Worm (Caenorhabditis elegans) whole organism, late embryonic: Measurements from ENCODE around the gene K02B2.6.
A peak's percentile ranks its signal among the peaks of the same experiment; 100 is the strongest.

ENCODE experiments used
- C08G9.2 ChIP-seq: sonication (generic microtip); optimal IDR thresholded peaks from 2 replicates; lab custom pipeline; 2016; ENCODE audit warnings: mild to moderate bottlenecking, missing genetic modification characterization, moderate library complexity, missing compliant biosample characterization
- F13H6.1 ChIP-seq: sonication (generic microtip); optimal IDR thresholded peaks from 2 replicates; lab custom pipeline; 2016; ENCODE audit warnings: missing genetic modification characterization, missing compliant biosample characterization
- K02D7.2 ChIP-seq: sonication (generic microtip); optimal IDR thresholded peaks from 2 replicates; lab custom pipeline; 2017; ENCODE audit warnings: mild to moderate bottlenecking, missing genetic modification characterization, missing compliant biosample characterization
- K09A11.1 ChIP-seq: sonication (generic microtip); optimal IDR thresholded peaks from 2 replicates; lab custom pipeline; 2017; ENCODE audit warnings: antibody characterized with exemption, mild to moderate bottlenecking, missing genetic modification characterization, missing compliant biosample characterization; ENCODE audit not compliant: insufficient read depth
- Y22D7AL.16 ChIP-seq: sonication (generic microtip); optimal IDR thresholded peaks from 2 replicates; lab custom pipeline; 2016; ENCODE audit warnings: missing genetic modification characterization, missing compliant biosample characterization
- ahr-1 ChIP-seq: sonication (generic microtip); optimal IDR thresholded peaks from 2 replicates; lab custom pipeline; 2016; ENCODE audit warnings: missing genetic modification characterization, missing compliant biosample characterization
- ceh-18 ChIP-seq: sonication (generic microtip); optimal IDR thresholded peaks from 2 replicates; lab custom pipeline; 2016; ENCODE audit warnings: missing genetic modification characterization, missing compliant biosample characterization
- ceh-19 ChIP-seq: fragments of 200-800 bp; sonication (Bioruptor generic); optimal IDR thresholded peaks from 2 replicates; lab custom pipeline; 2018; ENCODE audit warnings: mild to moderate bottlenecking, missing genetic modification characterization, missing compliant biosample characterization
- ceh-2 ChIP-seq: sonication (generic microtip); optimal IDR thresholded peaks from 2 replicates; lab custom pipeline; 2016; ENCODE audit warnings: missing genotype, missing genetic modification characterization, missing compliant biosample characterization
- ceh-22 ChIP-seq: sonication (generic microtip); optimal IDR thresholded peaks from 2 replicates; lab custom pipeline; 2017; ENCODE audit warnings: missing biosample characterization, missing genetic modification characterization
- ceh-24 ChIP-seq: sonication (generic microtip); optimal IDR thresholded peaks from 2 replicates; lab custom pipeline; 2016; ENCODE audit warnings: mild to moderate bottlenecking, missing genetic modification characterization, missing compliant biosample characterization
- ceh-31 ChIP-seq: sonication (generic microtip); optimal IDR thresholded peaks from 2 replicates; lab custom pipeline; 2016; ENCODE audit warnings: missing genetic modification characterization, missing compliant biosample characterization
- ceh-45 ChIP-seq: fragments of 200-800 bp; sonication (Bioruptor generic); IDR thresholded peaks from 2 replicates; pipeline ENCODE4 v1.3.6; 2022; ENCODE audit warnings: missing genetic modification reagents, missing genetic modification characterization, missing compliant biosample characterization
- ceh-48 ChIP-seq: sonication (generic microtip); optimal IDR thresholded peaks from 2 replicates; lab custom pipeline; 2016; ENCODE audit warnings: missing genetic modification characterization, inconsistent platforms, missing compliant biosample characterization
- ceh-6 ChIP-seq: fragments of 200-800 bp; sonication (Bioruptor generic); optimal IDR thresholded peaks from 2 replicates; lab custom pipeline; 2018; ENCODE audit warnings: mild to moderate bottlenecking, missing genetic modification characterization, missing compliant biosample characterization
- ceh-9 ChIP-seq: sonication (generic microtip); optimal IDR thresholded peaks from 2 replicates; lab custom pipeline; 2016; ENCODE audit warnings: mild to moderate bottlenecking, missing genetic modification characterization, inconsistent platforms, missing compliant biosample characterization
- che-1 ChIP-seq: sonication (generic microtip); optimal IDR thresholded peaks from 2 replicates; lab custom pipeline; 2016; ENCODE audit warnings: mild to moderate bottlenecking, missing genetic modification characterization, missing compliant biosample characterization
- dmd-4 ChIP-seq: sonication (generic microtip); optimal IDR thresholded peaks from 2 replicates; lab custom pipeline; 2016; ENCODE audit warnings: borderline replicate concordance, missing genetic modification characterization, missing compliant biosample characterization
- dve-1 ChIP-seq: sonication (generic microtip); optimal IDR thresholded peaks from 2 replicates; lab custom pipeline; 2017; ENCODE audit warnings: antibody characterized with exemption, mild to moderate bottlenecking, missing genetic modification characterization, missing compliant biosample characterization
- elt-2 ChIP-seq: sonication (generic microtip); optimal IDR thresholded peaks from 2 replicates; lab custom pipeline; 2016; ENCODE audit warnings: missing genetic modification reagents, missing genetic modification characterization, missing compliant biosample characterization
- ets-4 ChIP-seq: sonication (generic microtip); optimal IDR thresholded peaks from 2 replicates; lab custom pipeline; 2016; ENCODE audit warnings: missing genetic modification characterization, missing compliant biosample characterization
- eyg-1 ChIP-seq: sonication (generic microtip); optimal IDR thresholded peaks from 2 replicates; lab custom pipeline; 2016; ENCODE audit warnings: missing genotype, missing genetic modification characterization, missing compliant biosample characterization
- fax-1 ChIP-seq: sonication (generic microtip); optimal IDR thresholded peaks from 2 replicates; lab custom pipeline; 2016; ENCODE audit warnings: missing genotype, missing genetic modification characterization, missing compliant biosample characterization
- fkh-10 ChIP-seq: fragments of 150-350 bp; optimal IDR thresholded peaks from 2 replicates; lab custom pipeline; 2014; ENCODE audit warnings: missing biosample characterization, missing genetic modification reagents, missing genetic modification characterization
- fkh-6 ChIP-seq: sonication (generic microtip); optimal IDR thresholded peaks from 2 replicates; lab custom pipeline; 2016; ENCODE audit warnings: missing genetic modification characterization, missing compliant biosample characterization
- hlh-13 ChIP-seq: fragments of 200-800 bp; sonication (Bioruptor generic); optimal IDR thresholded peaks from 2 replicates; lab custom pipeline; 2018; ENCODE audit warnings: mild to moderate bottlenecking, missing genetic modification characterization, missing compliant biosample characterization
- hlh-15 ChIP-seq: sonication (generic microtip); optimal IDR thresholded peaks from 2 replicates; lab custom pipeline; 2016; ENCODE audit warnings: missing genetic modification characterization, missing compliant biosample characterization
- hlh-30 ChIP-seq: sonication (generic microtip); optimal IDR thresholded peaks from 2 replicates; lab custom pipeline; 2017; ENCODE audit warnings: antibody characterized with exemption, missing genetic modification characterization, missing compliant biosample characterization; ENCODE audit not compliant: insufficient read depth
- hlh-6 ChIP-seq: sonication (generic microtip); optimal IDR thresholded peaks from 2 replicates; lab custom pipeline; 2016; ENCODE audit warnings: missing genotype, missing genetic modification characterization, missing compliant biosample characterization
- lim-6 ChIP-seq: sonication (generic microtip); optimal IDR thresholded peaks from 2 replicates; lab custom pipeline; 2016; ENCODE audit warnings: missing genetic modification characterization, missing compliant biosample characterization
- lin-11 ChIP-seq: fragments of 200-800 bp; sonication (Bioruptor generic); optimal IDR thresholded peaks from 2 replicates; lab custom pipeline; 2018; ENCODE audit warnings: mild to moderate bottlenecking, missing genetic modification characterization, missing compliant biosample characterization
- madf-2 ChIP-seq: sonication (generic microtip); optimal IDR thresholded peaks from 2 replicates; lab custom pipeline; 2017; ENCODE audit warnings: missing genetic modification characterization, missing compliant biosample characterization
- mec-3 ChIP-seq: sonication (generic microtip); optimal IDR thresholded peaks from 2 replicates; lab custom pipeline; 2016; ENCODE audit warnings: borderline replicate concordance, missing genetic modification characterization, missing compliant biosample characterization
- nhr-11 ChIP-seq: fragments of 150-350 bp; optimal IDR thresholded peaks from 2 replicates; lab custom pipeline; 2014; ENCODE audit warnings: missing biosample characterization, missing genetic modification characterization
- odd-2 ChIP-seq: sonication (generic microtip); optimal IDR thresholded peaks from 2 replicates; lab custom pipeline; 2017; ENCODE audit warnings: antibody characterized with exemption, mild to moderate bottlenecking, missing genetic modification characterization, missing compliant biosample characterization
- pag-3 ChIP-seq: sonication (generic microtip); optimal IDR thresholded peaks from 2 replicates; lab custom pipeline; 2016; ENCODE audit warnings: missing compliant biosample characterization, missing genetic modification characterization, borderline replicate concordance
- pat-9 ChIP-seq: fragments of 200-800 bp; sonication (Bioruptor generic); optimal IDR thresholded peaks from 2 replicates; lab custom pipeline; 2018; ENCODE audit warnings: mild to moderate bottlenecking, missing genetic modification characterization, moderate library complexity, missing compliant biosample characterization
- pax-1 ChIP-seq: fragments of 150-350 bp; optimal IDR thresholded peaks from 2 replicates; lab custom pipeline; 2014; ENCODE audit warnings: missing biosample characterization, missing genetic modification characterization
- pqm-1 ChIP-seq: sonication (generic microtip); optimal IDR thresholded peaks from 2 replicates; lab custom pipeline; 2016; ENCODE audit warnings: missing genetic modification characterization, missing compliant biosample characterization
- rnt-1 ChIP-seq: sonication (generic microtip); optimal IDR thresholded peaks from 2 replicates; lab custom pipeline; 2016; ENCODE audit warnings: missing genetic modification characterization, missing compliant biosample characterization
- sdc-2 ChIP-seq: sonication (generic microtip); optimal IDR thresholded peaks from 2 replicates; lab custom pipeline; 2016; ENCODE audit warnings: missing genotype, missing genetic modification characterization, missing compliant biosample characterization
- sox-2 ChIP-seq: fragments of 200-800 bp; sonication (Bioruptor generic); IDR thresholded peaks from 2 replicates; pipeline ENCODE4 v1.3.6; 2022; ENCODE audit warnings: missing genetic modification reagents, missing genetic modification characterization, missing compliant biosample characterization
- sox-4 ChIP-seq: sonication (generic microtip); optimal IDR thresholded peaks from 2 replicates; lab custom pipeline; 2017; ENCODE audit warnings: mild to moderate bottlenecking, missing genetic modification characterization, inconsistent platforms, missing compliant biosample characterization
- syd-9 ChIP-seq: sonication (generic microtip); optimal IDR thresholded peaks from 2 replicates; lab custom pipeline; 2016; ENCODE audit warnings: mild to moderate bottlenecking, missing genetic modification characterization, moderate library complexity, missing compliant biosample characterization
- tbx-2 ChIP-seq: sonication (generic microtip); optimal IDR thresholded peaks from 2 replicates; lab custom pipeline; 2016; ENCODE audit warnings: missing genetic modification characterization, missing compliant biosample characterization
- tbx-7 ChIP-seq: sonication (generic microtip); optimal IDR thresholded peaks from 2 replicates; lab custom pipeline; 2016; ENCODE audit warnings: missing genotype, missing genetic modification characterization, missing compliant biosample characterization
- unc-42 ChIP-seq: sonication (generic microtip); optimal IDR thresholded peaks from 2 replicates; lab custom pipeline; 2016; ENCODE audit warnings: missing genotype, missing genetic modification characterization, missing compliant biosample characterization
- unc-55 ChIP-seq: sonication (generic microtip); optimal IDR thresholded peaks from 2 replicates; lab custom pipeline; 2017; ENCODE audit warnings: missing biosample characterization, missing genetic modification reagents, missing genetic modification characterization
- unc-86 ChIP-seq: sonication (generic microtip); optimal IDR thresholded peaks from 2 replicates; lab custom pipeline; 2016; ENCODE audit warnings: missing genetic modification characterization, missing compliant biosample characterization
- zip-5 ChIP-seq: sonication (generic microtip); optimal IDR thresholded peaks from 2 replicates; lab custom pipeline; 2016; ENCODE audit warnings: missing genetic modification characterization, missing compliant biosample characterization

K02B2.6 gene

DNA sequence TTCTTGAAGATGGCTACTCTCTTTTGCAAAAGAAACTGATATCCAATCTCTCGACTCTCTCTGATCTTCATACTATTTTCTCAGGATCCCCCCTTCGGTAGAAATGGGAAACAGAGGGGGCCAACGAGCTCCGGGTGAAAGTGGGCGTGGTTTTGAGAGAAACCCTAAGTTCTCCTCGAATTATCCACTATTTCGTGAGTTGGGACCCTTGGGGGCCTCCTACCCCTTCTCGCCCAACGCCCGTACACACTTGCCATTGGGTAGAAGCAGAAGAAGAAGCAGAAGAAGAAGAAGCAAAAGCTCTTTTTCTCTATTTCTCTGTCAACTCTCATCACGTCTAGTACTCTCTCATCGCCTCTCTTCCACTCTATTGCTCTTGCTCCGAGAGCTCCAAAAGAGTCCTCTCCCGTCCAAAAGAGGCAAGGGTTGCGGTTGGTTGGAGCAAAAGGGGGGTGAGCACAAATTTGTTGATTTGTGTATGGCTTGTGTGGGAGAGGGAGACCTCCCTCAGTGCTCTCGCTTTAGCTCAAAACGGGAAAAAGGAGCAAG, 12.0 kb upstream of the K02B2.6 start (continued):
- TF ChIP-seq madf-2: no peak
- peak; percentile 12 for TF ChIP-seq ceh-48 (tag; lab: Kevin White, UChicago)
- no peak for TF ChIP-seq fkh-6 (tag; lab: Kevin White, UChicago)
- TF ChIP-seq ceh-18 (tag; lab: Kevin White, UChicago): peak; percentile 80
- TF ChIP-seq tbx-2 (tag; lab: Kevin White, UChicago): peak; percentile 70
- no peak for TF ChIP-seq K02D7.2 (tag; lab: Kevin White, UChicago)
- TF ChIP-seq zip-5: no peak
- no peak for TF ChIP-seq unc-86 (tag; lab: Kevin White, UChicago)
- TF ChIP-seq nhr-11 (tag; lab: Kevin White, UChicago): no peak
- TF ChIP-seq pat-9: peak; percentile 3
- TF ChIP-seq che-1 (tag; lab: Kevin White, UChicago): peak; percentile 15
- no peak for TF ChIP-seq odd-2
- peak; percentile 11 for TF ChIP-seq ceh-24 (tag; lab: Kevin White, UChicago)
- peak; percentile 28 for TF ChIP-seq F13H6.1 (tag; lab: Kevin White, UChicago)
- TF ChIP-seq ceh-6 (GFP tag; lab: Kevin White, UChicago): peak; percentile 2
- TF ChIP-seq ets-4: no peak
- TF ChIP-seq tbx-7 (tag; lab: Kevin White, UChicago): no peak
- peak; percentile 36 for TF ChIP-seq C08G9.2 (tag; lab: Kevin White, UChicago)
- TF ChIP-seq Y22D7AL.16 (tag; lab: Kevin White, UChicago): no peak
- TF ChIP-seq pag-3 (tag; lab: Kevin White, UChicago): no peak
- TF ChIP-seq ceh-31: peak; percentile 74
- no peak for TF ChIP-seq fax-1 (tag; lab: Kevin White, UChicago)
- TF ChIP-seq sox-4: no peak
- TF ChIP-seq syd-9 (tag; lab: Kevin White, UChicago): peak; percentile 46
- TF ChIP-seq ceh-2 (tag; lab: Kevin White, UChicago): no peak
- TF ChIP-seq hlh-15 (tag; lab: Kevin White, UChicago): no peak
- TF ChIP-seq K09A11.1: peak; percentile 7
- no peak for TF ChIP-seq ahr-1 (tag; lab: Kevin White, UChicago)
- TF ChIP-seq ceh-19 (GFP tag; lab: Kevin White, UChicago): no peak
- no peak for TF ChIP-seq eyg-1 (tag; lab: Kevin White, UChicago)
- TF ChIP-seq lin-11 (tag; lab: Kevin White, UChicago): no peak
- no peak for TF ChIP-seq pax-1 (tag; lab: Kevin White, UChicago)
- TF ChIP-seq mec-3: no peak
- TF ChIP-seq unc-42 (tag; lab: Kevin White, UChicago): peak; percentile 74
- no peak for TF ChIP-seq ceh-9 (tag; lab: Kevin White, UChicago)
- no peak for TF ChIP-seq dmd-4 (tag; lab: Kevin White, UChicago)
- no peak for TF ChIP-seq hlh-13 (GFP tag; lab: Kevin White, UChicago)
- no peak for TF ChIP-seq pqm-1 (tag; lab: Kevin White, UChicago)
- no peak for TF ChIP-seq sdc-2 (tag; lab: Kevin White, UChicago)
- no peak for TF ChIP-seq fkh-10 (GFP tag; lab: Kevin White, UChicago)

DNA sequence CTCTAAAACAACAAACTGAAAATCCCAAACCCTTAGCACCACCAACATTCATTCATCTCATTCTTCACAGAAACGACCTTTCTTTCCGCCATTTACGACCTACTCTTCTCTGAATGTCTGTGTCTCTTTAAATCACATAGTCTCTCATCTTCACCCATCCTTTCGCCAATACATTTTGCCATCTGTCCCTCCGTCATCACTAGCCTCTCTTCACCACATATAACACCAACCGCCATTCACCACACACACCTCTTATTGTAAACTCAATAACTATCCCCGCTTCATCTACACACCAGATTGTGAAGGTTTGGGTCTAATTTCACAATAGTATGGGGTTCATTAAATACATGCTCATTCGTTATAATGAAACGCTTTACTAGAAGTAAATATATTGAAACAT, 8.5 kb upstream of the K02B2.6 start:
- TF ChIP-seq pax-1 (tag; lab: Kevin White, UChicago) (no peak), unc-42 (tag; lab: Kevin White, UChicago) (peak; percentile 39), elt-2 (tag; lab: Kevin White, UChicago) (no peak), fax-1 (tag; lab: Kevin White, UChicago) (no peak), rnt-1 (tag; lab: Kevin White, UChicago) (no peak), sox-4 (no peak), hlh-6 (tag; lab: Kevin White, UChicago) (no peak), sox-2 (GFP tag; lab: Robert Waterston, UW) (peak; percentile 6; the same call in 1 of the 2 replicates), hlh-30 (tag; lab: Kevin White, UChicago) (no peak), pqm-1 (tag; lab: Kevin White, UChicago) (no peak), dmd-4 (tag; lab: Kevin White, UChicago) (no peak), dve-1 (tag; lab: Kevin White, UChicago) (no peak), ceh-45 (GFP tag; lab: Robert Waterston, UW) (no peak), unc-55 (GFP tag; lab: Kevin White, UChicago) (peak; percentile 49), che-1 (tag; lab: Kevin White, UChicago) (no peak), ceh-2 (tag; lab: Kevin White, UChicago) (no peak), ceh-31 (peak; percentile 57), hlh-13 (GFP tag; lab: Kevin White, UChicago) (no peak), ceh-22 (no peak), lim-6 (no peak), syd-9 (tag; lab: Kevin White, UChicago) (no peak), Y22D7AL.16 (tag; lab: Kevin White, UChicago) (no peak), fkh-10 (GFP tag; lab: Kevin White, UChicago) (no peak), K09A11.1 (no peak), unc-86 (tag; lab: Kevin White, UChicago) (no peak), zip-5 (no peak)
